Worm (Caenorhabditis elegans) whole organism, young adult: ENCODE measurements around the gene Y51A2B.6.

Experiments used
- D2030.7 ChIP-seq: fragments of 200-800 bp; sonication (Bioruptor generic); IDR thresholded peaks from 2 replicates; pipeline ENCODE4 v1.3.6; 2022; ENCODE audit warnings: missing genetic modification reagents, missing genetic modification characterization, missing compliant biosample characterization
- Y79H2A.3 ChIP-seq: fragments of 200-800 bp; sonication (Bioruptor generic); conservative IDR thresholded peaks from 2 replicates; pipeline ENCODE4 v1.3.6; 2022; ENCODE audit warnings: missing genetic modification reagents, missing genetic modification characterization, missing compliant biosample characterization
- ceh-100 ChIP-seq: fragments of 200-800 bp; sonication (Bioruptor generic); IDR thresholded peaks from 2 replicates; pipeline ENCODE4 v1.3.6; 2022; ENCODE audit warnings: missing genetic modification reagents, missing genetic modification characterization, missing compliant biosample characterization
- ceh-27 ChIP-seq: fragments of 200-800 bp; sonication (Bioruptor generic); optimal IDR thresholded peaks from 2 replicates; lab custom pipeline; 2018; ENCODE audit warnings: mild to moderate bottlenecking, missing genetic modification characterization, moderate library complexity, missing compliant biosample characterization
- egrh-3 ChIP-seq: fragments of 200-800 bp; sonication (Bioruptor generic); IDR thresholded peaks from 2 replicates; pipeline ENCODE4 v1.3.6; 2022; ENCODE audit warnings: missing genetic modification reagents, missing genetic modification characterization, missing compliant biosample characterization
- hrde-1 ChIP-seq: sonication (generic microtip); optimal IDR thresholded peaks from 2 replicates; lab custom pipeline; 2016; ENCODE audit warnings: missing genetic modification characterization, mild to moderate bottlenecking, missing compliant biosample characterization, moderate library complexity, missing genotype, missing genetic modification reagents, borderline replicate concordance

ce11 chrV:18412351-18412750, 18.2 kb upstream of the Y51A2B.6 start:
- TF ChIP-seq Y79H2A.3 (GFP tag; lab: Robert Waterston, UW) = no peak; the same call in 1 of the 2 replicates
- TF ChIP-seq ceh-27 (GFP tag; lab: Kevin White, UChicago) = no peak
- TF ChIP-seq egrh-3 (GFP tag; lab: Robert Waterston, UW) = no peak
- no peak for TF ChIP-seq hrde-1
- 0 out of 2 replicates have a peak, but pooled peaks have one; percentile 26 for TF ChIP-seq D2030.7 (GFP tag; lab: Robert Waterston, UW)
- TF ChIP-seq ceh-100 = no peak
